Worm (Caenorhabditis elegans) whole organism, mixed stage, embryonic: ENCODE measurements around the gene B0410.1.

Experiments
- elt-3 ChIP-seq: fragments of 150-350 bp; optimal IDR thresholded peaks from 2 replicates; lab custom pipeline; 2014; ENCODE audit warnings: missing biosample characterization, missing genetic modification characterization
- nhr-2 ChIP-seq: fragments of 150-350 bp; optimal IDR thresholded peaks from 2 replicates; lab custom pipeline; 2014; ENCODE audit warnings: missing biosample characterization, missing genetic modification characterization
- pha-4 ChIP-seq: fragments of 150-350 bp; optimal IDR thresholded peaks from 2 replicates; lab custom pipeline; 2018; ENCODE audit warnings: missing biosample characterization, missing genetic modification reagents, missing genetic modification characterization
- unc-120 ChIP-seq: sonication (generic microtip); optimal IDR thresholded peaks from 2 replicates; lab custom pipeline; 2017; ENCODE audit warnings: missing genetic modification characterization, missing compliant biosample characterization; ENCODE audit not compliant: poor library complexity, severe bottlenecking
- unc-39 ChIP-seq: fragments of 150-350 bp; optimal IDR thresholded peaks from 2 replicates; lab custom pipeline; 2014; ENCODE audit warnings: missing biosample characterization, missing genetic modification characterization
- unc-62 ChIP-seq: fragments of 150-350 bp; optimal IDR thresholded peaks from 2 replicates; lab custom pipeline; 2014; ENCODE audit warnings: missing biosample characterization, missing genetic modification reagents, missing genetic modification characterization
- ztf-11 ChIP-seq: fragments of 150-350 bp; optimal IDR thresholded peaks from 2 replicates; lab custom pipeline; 2014; ENCODE audit warnings: missing biosample characterization, missing genetic modification characterization

DNA sequence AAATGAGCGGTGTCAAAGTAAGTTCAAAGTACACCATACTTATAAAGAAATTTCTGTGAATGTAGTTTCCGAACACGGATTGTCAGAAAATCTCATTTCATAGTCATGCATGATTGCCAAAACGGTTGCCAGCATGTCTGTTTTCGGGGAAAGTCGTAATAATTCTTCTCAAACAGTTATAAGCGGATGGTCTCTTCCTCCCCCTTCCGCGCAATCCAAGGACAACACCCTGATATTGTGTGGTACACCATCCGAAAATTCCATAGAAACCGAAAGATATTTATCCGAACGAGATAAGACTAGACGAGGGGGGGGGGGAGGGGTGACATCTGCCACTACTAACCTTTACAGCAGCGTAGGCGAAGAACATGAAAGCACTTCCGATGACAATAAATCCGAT, 19.8 kb upstream of the B0410.1 start:
- TF ChIP-seq ztf-11 (tag; lab: Kevin White, UChicago) (no peak), unc-120 (no peak), elt-3 (tag; lab: Kevin White, UChicago) (no peak), unc-39 (tag; lab: Kevin White, UChicago) (no peak), pha-4 (tag; lab: Kevin White, UChicago) (no peak), unc-62 (GFP tag; lab: Kevin White, UChicago) (no peak), nhr-2 (no peak)
